Fruit fly (Drosophila melanogaster): ENCODE measurements around the gene del.

dm6 chr2L:21153844-21154243, 5.5 kb upstream of the del start:
- TF ChIP-seq pan (optimal IDR thresholded peaks at IDR 0.05) (no peak), usp (GFP tag; optimal IDR thresholded peaks at IDR 0.05) (no peak), CG8478 (optimal IDR thresholded peaks at IDR 0.05) (no peak), Dll (optimal IDR thresholded peaks at IDR 0.05) (no peak), psq (optimal IDR thresholded peaks at IDR 0.05) (no peak)
